Fruit fly (Drosophila melanogaster) whole organism, wandering third instar larva: Measurements from ENCODE around the gene bmm.

Experiments
- Abd-B ChIP-seq: fragments of >200 bp; optimal IDR thresholded peaks from 2 replicates; lab custom pipeline; 2017; ENCODE audit warnings: missing biosample characterization, missing genetic modification characterization
- CG32264 ChIP-seq: fragments of 200-800 bp; sonication (Bioruptor generic); optimal IDR thresholded peaks from 2 replicates; lab custom pipeline; 2016; ENCODE audit warnings: missing biosample characterization, missing genetic modification characterization
- CG9705 ChIP-seq: fragments of 200-800 bp; sonication (Bioruptor generic); optimal IDR thresholded peaks from 2 replicates; lab custom pipeline; 2018; ENCODE audit warnings: missing biosample characterization, mild to moderate bottlenecking, missing genetic modification characterization
- CrebA ChIP-seq: fragments of 200-800 bp; sonication (Bioruptor generic); optimal IDR thresholded peaks from 2 replicates; lab custom pipeline; 2016; ENCODE audit warnings: missing biosample characterization, mild to moderate bottlenecking, missing genetic modification characterization, borderline replicate concordance
- Dfd ChIP-seq: fragments of >200 bp; optimal IDR thresholded peaks from 2 replicates; lab custom pipeline; 2017; ENCODE audit warnings: missing biosample characterization, missing genetic modification characterization
- Dif ChIP-seq: fragments of 200-275, 200-300 bp; sonication (Bioruptor generic); optimal IDR thresholded peaks from 2 replicates; lab custom pipeline; 2018; ENCODE audit warnings: missing biosample characterization, missing genetic modification characterization; ENCODE audit not compliant: partially characterized antibody
- GATAd ChIP-seq: sonication (Bioruptor generic); optimal IDR thresholded peaks from 2 replicates; lab custom pipeline; 2016; ENCODE audit warnings: missing biosample characterization, missing genetic modification characterization
- HLH106 ChIP-seq: fragments of 200-800 bp; optimal IDR thresholded peaks from 3 replicates; lab custom pipeline; 2019; ENCODE audit warnings: missing biosample characterization, mild to moderate bottlenecking, missing genetic modification characterization, moderate library complexity
- Hnf4 ChIP-seq: fragments of 200-800 bp; sonication (Bioruptor generic); optimal IDR thresholded peaks from 2 replicates; lab custom pipeline; 2016; ENCODE audit warnings: missing biosample characterization, mild to moderate bottlenecking, missing genetic modification characterization
- Hr78 ChIP-seq: fragments of >200 bp; optimal IDR thresholded peaks from 2 replicates; lab custom pipeline; 2017; ENCODE audit warnings: missing biosample characterization, missing genetic modification characterization
- Hr83 ChIP-seq: fragments of 200-300 bp; sonication (Bioruptor generic); optimal IDR thresholded peaks from 2 replicates; lab custom pipeline; 2016; ENCODE audit warnings: missing biosample characterization, mild to moderate bottlenecking, missing genetic modification characterization, moderate library complexity; ENCODE audit not compliant: poor library complexity, severe bottlenecking
- Jra ChIP-seq: sonication (Bioruptor generic); optimal IDR thresholded peaks from 2 replicates; lab custom pipeline; 2016; ENCODE audit warnings: missing biosample characterization, missing genetic modification characterization
- Mio ChIP-seq: sonication (Bioruptor generic); optimal IDR thresholded peaks from 2 replicates; lab custom pipeline; 2016; ENCODE audit warnings: missing biosample characterization, missing genetic modification characterization
- Myc ChIP-seq: fragments of >200 bp; optimal IDR thresholded peaks from 2 replicates; lab custom pipeline; 2017
- N ChIP-seq: fragments of >200 bp; optimal IDR thresholded peaks from 2 replicates; lab custom pipeline; 2018; ENCODE audit warnings: missing biosample characterization, missing external identifiers, missing genetic modification characterization
- OdsH ChIP-seq: fragments of 200-800 bp; sonication (Bioruptor generic); optimal IDR thresholded peaks from 2 replicates; lab custom pipeline; 2016; ENCODE audit warnings: missing biosample characterization, mild to moderate bottlenecking, missing genetic modification characterization
- Rel ChIP-seq, 2 experiments: fragments of 200-800 bp; sonication (Bioruptor generic) in 1 of 2; optimal IDR thresholded peaks; 2 replicates in 1 of 2; 3 replicates in 1 of 2; lab custom pipeline; 2016 to 2019; ENCODE audit warnings: mild to moderate bottlenecking in 2 of 2, missing biosample characterization in 2 of 2, missing genetic modification characterization in 2 of 2, moderate library complexity in 1 of 2
- Sp1 ChIP-seq: fragments of 200-800 bp; sonication (Bioruptor generic); optimal IDR thresholded peaks from 3 replicates; lab custom pipeline; 2019; ENCODE audit warnings: missing biosample characterization, mild to moderate bottlenecking, missing genetic modification characterization, moderate library complexity
- br ChIP-seq: fragments of 200-800 bp; sonication (Bioruptor generic); optimal IDR thresholded peaks from 2 replicates; lab custom pipeline; 2016; ENCODE audit warnings: missing biosample characterization, missing genetic modification characterization
- brk ChIP-seq: fragments of 200-800 bp; sonication (Bioruptor generic); optimal IDR thresholded peaks from 2 replicates; lab custom pipeline; 2016; ENCODE audit warnings: missing biosample characterization, mild to moderate bottlenecking, missing genetic modification characterization
- dl ChIP-seq, 2 experiments: fragments of 175-275, 200-275 bp in 1 of 2; fragments of 200-275 bp in 1 of 2; sonication (Bioruptor generic); optimal IDR thresholded peaks; lab custom pipeline; 2018; ENCODE audit warnings: mild to moderate bottlenecking in 2 of 2, missing biosample characterization in 2 of 2, missing genetic modification characterization in 2 of 2, moderate library complexity in 2 of 2; ENCODE audit not compliant: partially characterized antibody in 2 of 2, insufficient read depth in 1 of 2
- dmrt93B ChIP-seq: fragments of 200-800 bp; sonication (Bioruptor generic); optimal IDR thresholded peaks from 2 replicates; lab custom pipeline; 2018; ENCODE audit warnings: missing biosample characterization, mild to moderate bottlenecking, missing genetic modification characterization
- dsf ChIP-seq: sonication (Bioruptor generic); optimal IDR thresholded peaks from 2 replicates; lab custom pipeline; 2016; ENCODE audit warnings: missing biosample characterization, missing genetic modification characterization, borderline replicate concordance
- ey ChIP-seq: fragments of 200-800 bp; sonication (Bioruptor generic); optimal IDR thresholded peaks from 2 replicates; lab custom pipeline; 2016; ENCODE audit warnings: missing biosample characterization, missing genetic modification characterization
- foxo ChIP-seq, 2 experiments: fragments of 200-800 bp; sonication (Bioruptor generic); optimal IDR thresholded peaks; 2 replicates in 1 of 2; 3 replicates in 1 of 2; lab custom pipeline; 2016 to 2017; ENCODE audit warnings: missing biosample characterization in 2 of 2, missing genetic modification characterization in 2 of 2
- fru ChIP-seq: fragments of 200-800 bp; sonication (Bioruptor generic); optimal IDR thresholded peaks from 3 replicates; lab custom pipeline; 2016; ENCODE audit warnings: missing biosample characterization, mild to moderate bottlenecking, missing genetic modification characterization
- h ChIP-seq: fragments of 200-800 bp; sonication (Bioruptor generic); optimal IDR thresholded peaks from 3 replicates; lab custom pipeline; 2016; ENCODE audit warnings: missing biosample characterization, mild to moderate bottlenecking, missing genetic modification characterization
- jim ChIP-seq: fragments of 175-275, 200-325 bp; sonication (Bioruptor generic); optimal IDR thresholded peaks from 2 replicates; lab custom pipeline; 2016; ENCODE audit warnings: missing biosample characterization, mild to moderate bottlenecking, missing genetic modification characterization
- lola ChIP-seq: fragments of >200 bp; optimal IDR thresholded peaks from 2 replicates; lab custom pipeline; 2017; ENCODE audit warnings: missing biosample characterization, missing genetic modification characterization
- pan ChIP-seq: fragments of >200 bp; optimal IDR thresholded peaks from 2 replicates; lab custom pipeline; 2017
- psq ChIP-seq: fragments of 200-800 bp; sonication (Bioruptor generic); optimal IDR thresholded peaks from 3 replicates; lab custom pipeline; 2017; ENCODE audit warnings: missing biosample characterization, mild to moderate bottlenecking, missing genetic modification characterization, moderate library complexity
- rgr ChIP-seq: fragments of 200-800 bp; sonication (Bioruptor generic); optimal IDR thresholded peaks from 3 replicates; lab custom pipeline; 2016; ENCODE audit warnings: missing biosample characterization, mild to moderate bottlenecking, missing genetic modification characterization
- sage ChIP-seq: fragments of 200-800 bp; sonication (Bioruptor generic); optimal IDR thresholded peaks from 2 replicates; lab custom pipeline; 2016; ENCODE audit warnings: missing biosample characterization, mild to moderate bottlenecking, missing genetic modification characterization
- usp ChIP-seq: fragments of >200 bp; optimal IDR thresholded peaks from 2 replicates; lab custom pipeline; 2017; ENCODE audit warnings: missing biosample characterization, missing genetic modification characterization
- woc ChIP-seq: sonication (Bioruptor generic); optimal IDR thresholded peaks from 2 replicates; lab custom pipeline; 2016; ENCODE audit warnings: missing biosample characterization, mild to moderate bottlenecking, missing genetic modification characterization

bmm gene

DNA sequence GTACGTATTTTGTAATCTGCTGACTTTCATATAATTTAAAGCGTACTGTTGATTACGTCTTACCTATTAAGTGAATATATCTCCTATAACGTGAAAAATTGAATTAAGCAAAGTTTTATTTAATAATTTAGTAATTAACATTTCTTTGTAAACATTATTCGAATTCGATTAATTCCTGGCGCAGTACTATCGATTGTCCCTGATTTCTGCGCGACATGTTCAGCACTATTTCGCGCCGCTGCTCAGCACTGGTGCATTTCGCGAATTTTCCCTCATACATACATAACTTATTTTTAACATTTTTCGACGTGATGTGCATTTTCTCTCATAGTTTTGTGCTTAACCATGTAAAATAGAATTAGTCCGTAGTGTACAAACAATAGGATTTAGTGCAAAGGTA lies 3.5 kb upstream of the bmm start, which contains the start of gene Helz:
Helz (plus strand) TSS at position 260 of the 400 bp plus-strand sequence.
- TF ChIP-seq Hnf4 (GFP tag; lab: Kevin White, UChicago) (peak; percentile 59), psq (GFP tag; lab: Kevin White, UChicago) (no peak), woc (GFP tag; lab: Kevin White, UChicago) (no peak), Hr83 (GFP tag; lab: Kevin White, UChicago) (peak; percentile 64), GATAd (GFP tag; lab: Kevin White, UChicago) (no peak), Myc (lab: Kevin White, UChicago) (no peak), dmrt93B (GFP tag; lab: Kevin White, UChicago) (no peak), N (GFP tag; lab: Kevin White, UChicago) (no peak), ey (GFP tag; lab: Kevin White, UChicago) (no peak), CrebA (no peak), sage (peak; percentile 62), CG9705 (no peak), jim (GFP tag; lab: Kevin White, UChicago) (no peak), pan (no peak), brk (GFP tag; lab: Kevin White, UChicago) (no peak), Dif (GFP tag; lab: Kevin White, UChicago) (no peak), HLH106 (tag; lab: Kevin White, UChicago) (peak; percentile 6), Jra (GFP tag; lab: Kevin White, UChicago) (no peak), usp (GFP tag; lab: Kevin White, UChicago) (no peak), Rel (GFP tag; optimal IDR thresholded peaks at IDR 0.05; lab: Kevin White, UChicago) (no peak), Rel (tag; optimal IDR thresholded peaks at IDR 0.05; lab: Kevin White, UChicago) (no peak), Hr78 (GFP tag; lab: Kevin White, UChicago) (no peak), rgr (GFP tag; lab: Kevin White, UChicago) (peak; percentile 14), OdsH (GFP tag; lab: Kevin White, UChicago) (peak; percentile 3), dsf (GFP tag; lab: Kevin White, UChicago) (no peak), h (peak; percentile 22)

DNA sequence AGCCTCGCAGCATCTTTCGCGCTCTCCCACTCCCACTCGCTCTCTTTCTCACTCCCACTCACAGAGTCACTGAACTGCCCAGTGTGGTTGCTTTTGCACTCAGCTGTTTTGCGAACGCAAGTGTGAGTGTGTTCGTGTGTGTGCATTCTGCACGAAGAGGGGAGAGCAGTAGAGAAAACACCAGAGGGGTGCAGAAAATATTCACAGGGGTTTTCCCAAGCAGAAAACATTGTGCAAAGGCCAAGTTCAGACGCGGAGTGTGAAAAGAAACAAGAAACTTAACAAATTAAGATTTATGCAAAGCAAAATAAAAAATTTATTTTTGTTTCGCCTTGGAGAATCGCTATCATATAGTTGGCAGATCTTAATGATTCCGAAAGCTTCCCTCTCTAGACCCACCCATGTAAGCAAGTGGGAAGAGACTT lies 708 bp downstream of the bmm start:
- TF ChIP-seq foxo (GFP tag; optimal IDR thresholded peaks at IDR 0.05; lab: Kevin White, UChicago) (peak in 1 of 2 experiments; percentile 60), usp (GFP tag; lab: Kevin White, UChicago) (no peak), br (GFP tag; lab: Kevin White, UChicago) (peak; percentile 62), Hr83 (GFP tag; lab: Kevin White, UChicago) (peak; percentile 59), Mio (no peak), brk (GFP tag; lab: Kevin White, UChicago) (no peak), woc (GFP tag; lab: Kevin White, UChicago) (peak; percentile 38), ey (GFP tag; lab: Kevin White, UChicago) (peak; percentile 70), OdsH (GFP tag; lab: Kevin White, UChicago) (peak; percentile 65), Dif (GFP tag; lab: Kevin White, UChicago) (peak; percentile 12), N (GFP tag; lab: Kevin White, UChicago) (no peak), sage (no peak), dsf (GFP tag; lab: Kevin White, UChicago) (no peak), h (peak; percentile 74), Sp1 (GFP tag; lab: Kevin White, UChicago) (no peak), dmrt93B (GFP tag; lab: Kevin White, UChicago) (peak; percentile 23), CG32264 (no peak), Dfd (GFP tag; lab: Kevin White, UChicago) (no peak), Abd-B (GFP tag; lab: Kevin White, UChicago) (no peak), Rel (GFP tag; optimal IDR thresholded peaks at IDR 0.05; lab: Kevin White, UChicago) (no peak), Rel (tag; optimal IDR thresholded peaks at IDR 0.05; lab: Kevin White, UChicago) (peak; percentile 83), dl (GFP tag; optimal IDR thresholded peaks at IDR 0.05; lab: Kevin White, UChicago; ENCODE audit: insufficient read depth in 1 of 2, partially characterized antibody in 2 of 2) (peak; percentile 19 to 66), HLH106 (tag; lab: Kevin White, UChicago) (peak; percentile 64), rgr (GFP tag; lab: Kevin White, UChicago) (peak; percentile 63), lola (GFP tag; lab: Kevin White, UChicago) (peak; percentile 66), jim (GFP tag; lab: Kevin White, UChicago) (no peak), CG9705 (no peak), Hnf4 (GFP tag; lab: Kevin White, UChicago) (peak; percentile 57), GATAd (GFP tag; lab: Kevin White, UChicago) (no peak), psq (GFP tag; lab: Kevin White, UChicago) (no peak), fru (GFP tag; lab: Kevin White, UChicago) (peak; percentile 41)
